Fruit fly (Drosophila melanogaster) whole organism, embryonic: ENCODE results near the gene mRpL40.

Experiments
- Asciz ChIP-seq: fragments of 200-800 bp; sonication (Bioruptor generic); optimal IDR thresholded peaks from 2 replicates; lab custom pipeline; 2017; ENCODE audit warnings: missing biosample characterization, mild to moderate bottlenecking, missing genetic modification characterization, missing genetic modification reagents
- Awh ChIP-seq: fragments of 200-800 bp; sonication (Bioruptor generic); IDR thresholded peaks from 2 replicates; pipeline ENCODE4, ENCODE4 v1.3.6; 2022; ENCODE audit warnings: missing biosample characterization, missing genetic modification characterization
- C15 ChIP-seq: fragments of 200-800 bp; sonication (Bioruptor generic); IDR thresholded peaks from 3 replicates; pipeline ENCODE4 v1.3.6; 2022; ENCODE audit warnings: missing biosample characterization, missing genetic modification characterization
- CG10209 ChIP-seq: fragments of 200-800 bp; sonication (Bioruptor generic); optimal IDR thresholded peaks from 3 replicates; lab custom pipeline; 2017; ENCODE audit warnings: missing biosample characterization, mild to moderate bottlenecking, missing genetic modification characterization, missing genetic modification reagents
- CG10565 ChIP-seq: fragments of 200-800 bp; sonication (Bioruptor generic); optimal IDR thresholded peaks from 3 replicates; lab custom pipeline; 2016; ENCODE audit warnings: missing biosample characterization, mild to moderate bottlenecking, missing genetic modification characterization
- CG12299 ChIP-seq: fragments of 200-800 bp; sonication (Bioruptor generic); optimal IDR thresholded peaks from 2 replicates; lab custom pipeline; 2018; ENCODE audit warnings: missing biosample characterization, mild to moderate bottlenecking, missing genetic modification characterization
- CG13287 ChIP-seq: fragments of 200-800 bp; sonication (Bioruptor generic); IDR thresholded peaks from 2 replicates; pipeline ENCODE4 v1.3.6; 2022; ENCODE audit warnings: missing biosample characterization, missing genetic modification characterization; ENCODE audit not compliant: partially characterized antibody
- CG13296 ChIP-seq: fragments of 200-800 bp; sonication (Bioruptor generic); optimal IDR thresholded peaks from 3 replicates; lab custom pipeline; 2018; ENCODE audit warnings: missing biosample characterization, mild to moderate bottlenecking, missing genetic modification characterization
- CG15479 ChIP-seq: fragments of 200-800 bp; sonication (Bioruptor generic); optimal IDR thresholded peaks from 3 replicates; lab custom pipeline; 2019; ENCODE audit warnings: missing biosample characterization, mild to moderate bottlenecking, missing genetic modification characterization, moderate library complexity
- CG15601 ChIP-seq: fragments of 200-800 bp; sonication (Bioruptor generic); optimal IDR thresholded peaks from 3 replicates; lab custom pipeline; 2019; ENCODE audit warnings: missing biosample characterization, mild to moderate bottlenecking, missing genetic modification characterization, moderate library complexity
- CG15696 ChIP-seq: fragments of 200-800 bp; sonication (Bioruptor generic); optimal IDR thresholded peaks from 2 replicates; lab custom pipeline; 2019; ENCODE audit warnings: missing biosample characterization, mild to moderate bottlenecking, missing genetic modification characterization, moderate library complexity
- CG16813 ChIP-seq: fragments of 200-800 bp; sonication (Bioruptor generic); IDR thresholded peaks from 3 replicates; pipeline ENCODE4 v1.3.6; 2022; ENCODE audit warnings: missing biosample characterization, missing genetic modification characterization; ENCODE audit not compliant: partially characterized antibody
- CG2129 ChIP-seq: fragments of 200-800 bp; sonication (Bioruptor generic); IDR thresholded peaks from 2 replicates; pipeline ENCODE4 v1.3.6; 2022; ENCODE audit warnings: missing biosample characterization, missing genetic modification characterization; ENCODE audit not compliant: partially characterized antibody
- CG31365 ChIP-seq: fragments of 200-800 bp; sonication (Bioruptor generic); optimal IDR thresholded peaks from 2 replicates; lab custom pipeline; 2018; ENCODE audit warnings: missing biosample characterization, mild to moderate bottlenecking, missing genetic modification characterization
- CG4282 ChIP-seq: fragments of 200-800 bp; sonication (Bioruptor generic); optimal IDR thresholded peaks from 2 replicates; lab custom pipeline; 2016; ENCODE audit warnings: missing biosample characterization, missing genetic modification characterization
- CG5180 ChIP-seq: fragments of 200-800 bp; sonication (Bioruptor generic); optimal IDR thresholded peaks from 3 replicates; lab custom pipeline; 2017; ENCODE audit warnings: missing biosample characterization, missing genetic modification characterization, mild to moderate bottlenecking, moderate library complexity, missing genetic modification reagents
- CG7271 ChIP-seq: fragments of 200-800 bp; sonication (Bioruptor generic); optimal IDR thresholded peaks from 2 replicates; lab custom pipeline; 2018; ENCODE audit warnings: missing biosample characterization, mild to moderate bottlenecking, missing genetic modification characterization, moderate library complexity
- CG7786 ChIP-seq: fragments of 200-800 bp; sonication (Bioruptor generic); optimal IDR thresholded peaks from 2 replicates; lab custom pipeline; 2016; ENCODE audit warnings: missing biosample characterization, missing genetic modification characterization
- CG8089 ChIP-seq: fragments of 200-800 bp; sonication (Bioruptor generic); optimal IDR thresholded peaks from 3 replicates; lab custom pipeline; 2016; ENCODE audit warnings: missing biosample characterization, missing genetic modification characterization
- CG8281 ChIP-seq: fragments of 200-800 bp; sonication (Bioruptor generic); optimal IDR thresholded peaks from 2 replicates; lab custom pipeline; 2018; ENCODE audit warnings: missing biosample characterization, mild to moderate bottlenecking, missing genetic modification characterization, moderate library complexity
- CG9817 ChIP-seq: fragments of 200-800 bp; sonication (Bioruptor generic); optimal IDR thresholded peaks from 2 replicates; lab custom pipeline; 2018; ENCODE audit warnings: missing biosample characterization, mild to moderate bottlenecking, missing genetic modification characterization, moderate library complexity
- Dp ChIP-seq: fragments of 200-800 bp; sonication (Bioruptor generic); optimal IDR thresholded peaks from 2 replicates; lab custom pipeline; 2018; ENCODE audit warnings: missing biosample characterization, mild to moderate bottlenecking, missing genetic modification characterization, moderate library complexity
- E2f2 ChIP-seq: fragments of 200-800 bp; sonication (Bioruptor generic); IDR thresholded peaks from 2 replicates; pipeline ENCODE4 v1.3.6; 2022; ENCODE audit warnings: missing biosample characterization, missing genetic modification characterization
- Ets97D ChIP-seq: fragments of 200-800 bp; sonication (Bioruptor generic); optimal IDR thresholded peaks from 3 replicates; lab custom pipeline; 2016; ENCODE audit warnings: missing biosample characterization, missing genetic modification characterization
- HHEX ChIP-seq: fragments of 200-800 bp; sonication (Bioruptor generic); optimal IDR thresholded peaks from 3 replicates; lab custom pipeline; 2017; ENCODE audit warnings: missing biosample characterization, mild to moderate bottlenecking, missing genetic modification characterization, missing genetic modification reagents
- Hr51 ChIP-seq, 2 experiments: fragments of 200-800 bp; sonication (Bioruptor generic); optimal IDR thresholded peaks; 2 replicates in 1 of 2; 3 replicates in 1 of 2; lab custom pipeline; 2016 to 2018; ENCODE audit warnings: missing biosample characterization in 2 of 2, missing genetic modification characterization in 2 of 2, mild to moderate bottlenecking in 1 of 2, moderate library complexity in 1 of 2
- MESR4 ChIP-seq: fragments of 200-800 bp; sonication (Bioruptor generic); optimal IDR thresholded peaks from 2 replicates; lab custom pipeline; 2018; ENCODE audit warnings: missing biosample characterization, mild to moderate bottlenecking, missing genetic modification characterization, moderate library complexity
- NC2α ChIP-seq: fragments of 200-800 bp; sonication (Bioruptor generic); optimal IDR thresholded peaks from 2 replicates; lab custom pipeline; 2016; ENCODE audit warnings: missing biosample characterization, missing genetic modification characterization
- NC2β ChIP-seq: fragments of 200-800 bp; sonication (Bioruptor generic); optimal IDR thresholded peaks from 2 replicates; lab custom pipeline; 2016; ENCODE audit warnings: missing biosample characterization, missing genetic modification characterization
- NK7.1 ChIP-seq: fragments of 200-800 bp; sonication (Bioruptor generic); optimal IDR thresholded peaks from 3 replicates; lab custom pipeline; 2016; ENCODE audit warnings: missing biosample characterization, missing genetic modification characterization
- Oaz ChIP-seq: fragments of 200-800 bp; sonication (Bioruptor generic); IDR thresholded peaks from 2 replicates; pipeline ENCODE4 v1.3.6; 2022; ENCODE audit warnings: missing biosample characterization, missing genetic modification characterization
- Poxn ChIP-seq: fragments of 200-800 bp; sonication (Bioruptor generic); IDR thresholded peaks from 2 replicates; pipeline ENCODE4 v1.3.6; 2022; ENCODE audit warnings: missing biosample characterization, missing genetic modification characterization
- Six4 ChIP-seq: fragments of 200-800 bp; sonication (Bioruptor generic); optimal IDR thresholded peaks from 2 replicates; lab custom pipeline; 2016; ENCODE audit warnings: missing biosample characterization, missing genetic modification characterization
- Spps ChIP-seq: fragments of 200-800 bp; sonication (Bioruptor generic); optimal IDR thresholded peaks from 2 replicates; lab custom pipeline; 2018; ENCODE audit warnings: missing biosample characterization, mild to moderate bottlenecking, missing genetic modification characterization
- TFAM ChIP-seq: fragments of 200-800 bp; sonication (Bioruptor generic); optimal IDR thresholded peaks from 2 replicates; lab custom pipeline; 2017; ENCODE audit warnings: missing biosample characterization, missing genetic modification characterization, inconsistent platforms
- Xrp1 ChIP-seq: fragments of 200-800 bp; sonication (Bioruptor generic); IDR thresholded peaks from 2 replicates; pipeline ENCODE4 v1.3.6; 2022; ENCODE audit warnings: missing biosample characterization, missing genetic modification characterization
- ase ChIP-seq: fragments of 200-800 bp; sonication (Bioruptor generic); IDR thresholded peaks from 3 replicates; pipeline ENCODE4 v1.3.6; 2022; ENCODE audit warnings: missing biosample characterization, missing genetic modification characterization
- dimm ChIP-seq: fragments of 200-800 bp; sonication (Bioruptor generic); IDR thresholded peaks from 2 replicates; pipeline ENCODE4 v1.3.6; 2022; ENCODE audit warnings: missing biosample characterization, missing genetic modification characterization
- dysf ChIP-seq: fragments of 200-800 bp; sonication (Bioruptor generic); IDR thresholded peaks from 3 replicates; pipeline ENCODE4 v1.3.6; 2022; ENCODE audit warnings: missing biosample characterization, missing genetic modification characterization
- eyg ChIP-seq: fragments of 200-800 bp; sonication (Bioruptor generic); optimal IDR thresholded peaks from 3 replicates; lab custom pipeline; 2016; ENCODE audit warnings: missing biosample characterization, missing genetic modification characterization
- gcm2 ChIP-seq: fragments of 200-800 bp; sonication (Bioruptor generic); optimal IDR thresholded peaks from 2 replicates; lab custom pipeline; 2016; ENCODE audit warnings: missing biosample characterization, missing genetic modification characterization
- hkb ChIP-seq, 2 experiments: fragments of 200-800 bp in 1 of 2; fragments of >200 bp in 1 of 2; sonication (Bioruptor generic) in 1 of 2; IDR thresholded peaks in 1 of 2; optimal IDR thresholded peaks in 1 of 2; 2 replicates each; pipeline versions ENCODE4 v1.3.6 to Lab custom; 2017 to 2022; ENCODE audit warnings: missing biosample characterization in 1 of 2, missing genetic modification characterization in 1 of 2
- kah ChIP-seq: fragments of 200-800 bp; sonication (Bioruptor generic); optimal IDR thresholded peaks from 2 replicates; lab custom pipeline; 2018; ENCODE audit warnings: missing biosample characterization, mild to moderate bottlenecking, missing genetic modification characterization
- pum ChIP-seq: fragments of 200-800 bp; sonication (Bioruptor generic); optimal IDR thresholded peaks from 2 replicates; lab custom pipeline; 2016; ENCODE audit warnings: missing biosample characterization, missing genetic modification characterization
- shn ChIP-seq: fragments of 200-800 bp; sonication (Bioruptor generic); optimal IDR thresholded peaks from 3 replicates; lab custom pipeline; 2016; ENCODE audit warnings: missing biosample characterization, missing genetic modification characterization
- slbo ChIP-seq: fragments of 200-800 bp; sonication (Bioruptor generic); IDR thresholded peaks from 2 replicates; pipeline ENCODE4 v1.3.6; 2022; ENCODE audit warnings: missing biosample characterization, missing genetic modification characterization
- sqz ChIP-seq: fragments of 200-800 bp; sonication (Bioruptor generic); optimal IDR thresholded peaks from 3 replicates; lab custom pipeline; 2018; ENCODE audit warnings: missing biosample characterization, mild to moderate bottlenecking, missing genetic modification characterization
- tio ChIP-seq: fragments of 200-800 bp; sonication (Bioruptor generic); optimal IDR thresholded peaks from 2 replicates; lab custom pipeline; 2017; ENCODE audit warnings: missing biosample characterization, missing genetic modification characterization, inconsistent platforms

Gene mRpL40

dm6 chr3R:11454210-11454904 is 46.6 kb downstream of the mRpL40 start (continued):
- TF ChIP-seq CG16813 (GFP tag; lab: Robert Waterston, UW), result no peak
- peak; percentile 79 for TF ChIP-seq CG9817 (tag; lab: Kevin White, UChicago)
- no peak for TF ChIP-seq Spps (tag; lab: Kevin White, UChicago)
- TF ChIP-seq Oaz (GFP tag; lab: Robert Waterston, UW), result peak; percentile 51; the same call in 1 of the 2 replicates
- no peak for TF ChIP-seq eyg (GFP tag; lab: Kevin White, UChicago)
- no peak for TF ChIP-seq gcm2 (GFP tag; lab: Kevin White, UChicago)
- no peak for TF ChIP-seq NC2β (GFP tag; lab: Kevin White, UChicago)
- TF ChIP-seq CG7271 (tag; lab: Kevin White, UChicago), result no peak
- no peak for TF ChIP-seq CG15601 (tag; lab: Kevin White, UChicago)
- 0 out of 2 replicates have a peak, but pooled peaks have one; percentile 27 for TF ChIP-seq Xrp1 (GFP tag; lab: Robert Waterston, UW)
- TF ChIP-seq MESR4 (GFP tag; lab: Kevin White, UChicago), result no peak
- TF ChIP-seq HHEX (GFP tag; lab: Kevin White, UChicago), result peak; percentile 71
- no peak for TF ChIP-seq CG2129 (GFP tag; lab: Robert Waterston, UW)
- no peak for TF ChIP-seq hkb (optimal IDR thresholded peaks at IDR 0.05; lab: Kevin White, UChicago)
- peak; percentile 40; the same call in 1 of the 2 replicates for TF ChIP-seq hkb (GFP tag; IDR thresholded peaks at IDR 0.05; lab: Robert Waterston, UW)
- TF ChIP-seq NK7.1 (GFP tag; lab: Kevin White, UChicago), result peak; percentile 3
- TF ChIP-seq ase (GFP tag; lab: Robert Waterston, UW), result 0 out of 3 replicates have a peak, but pooled peaks have one; percentile 46
- TF ChIP-seq pum, result peak; percentile 29
- TF ChIP-seq TFAM (GFP tag; lab: Kevin White, UChicago), result no peak
- TF ChIP-seq tio (GFP tag; lab: Kevin White, UChicago), result peak; percentile 41
- TF ChIP-seq CG5180 (GFP tag; lab: Kevin White, UChicago), result no peak
- no peak for TF ChIP-seq Awh
- TF ChIP-seq CG13287 (GFP tag; lab: Robert Waterston, UW), result no peak
- peak; percentile 33 for TF ChIP-seq E2f2 (GFP tag; lab: Robert Waterston, UW)
- TF ChIP-seq dimm (GFP tag; lab: Robert Waterston, UW), result no peak
- TF ChIP-seq CG8089, result no peak
- TF ChIP-seq C15 (GFP tag; lab: Robert Waterston, UW), result 0 out of 3 replicates have a peak, but pooled peaks have one; percentile 31
- no peak for TF ChIP-seq CG8281
- TF ChIP-seq slbo, result peak; percentile 74
- no peak for TF ChIP-seq Six4 (GFP tag; lab: Kevin White, UChicago)
- TF ChIP-seq CG7786 (GFP tag; lab: Kevin White, UChicago), result peak; percentile 49
- TF ChIP-seq dysf (GFP tag; lab: Robert Waterston, UW), result peak; percentile 77
- TF ChIP-seq CG10209 (GFP tag; lab: Kevin White, UChicago), result peak; percentile 64
- peak; percentile 15 for TF ChIP-seq shn (GFP tag; lab: Kevin White, UChicago)
- no peak for TF ChIP-seq NC2α (GFP tag; lab: Kevin White, UChicago)
- TF ChIP-seq sqz, result no peak
- TF ChIP-seq CG10565 (GFP tag; lab: Kevin White, UChicago), result no peak
- TF ChIP-seq CG4282 (GFP tag; lab: Kevin White, UChicago), result no peak
- no peak for TF ChIP-seq CG31365 (tag; lab: Kevin White, UChicago)
- TF ChIP-seq Poxn (GFP tag; lab: Robert Waterston, UW), result peak; percentile 30; the same call in 1 of the 2 replicates
- TF ChIP-seq Hr51 (GFP tag; optimal IDR thresholded peaks at IDR 0.05; lab: Kevin White, UChicago), result peak; percentile 58 to 75
- peak; percentile 23 for TF ChIP-seq Asciz (GFP tag; lab: Kevin White, UChicago)
- TF ChIP-seq CG15696 (tag; lab: Kevin White, UChicago), result no peak
- no peak for TF ChIP-seq Dp (GFP tag; lab: Kevin White, UChicago)
- TF ChIP-seq CG15479 (GFP tag; lab: Kevin White, UChicago), result no peak
- TF ChIP-seq CG12299 (tag; lab: Kevin White, UChicago), result no peak
- peak; percentile 39 for TF ChIP-seq CG13296 (GFP tag; lab: Kevin White, UChicago)
- no peak for TF ChIP-seq kah
- no peak for TF ChIP-seq Ets97D
